Fruit fly (Drosophila melanogaster) whole organism, embryonic: ENCODE measurements around the gene mRpL10.

Source experiments
- CG10462 ChIP-seq: fragments of 200-800 bp; sonication (Bioruptor generic); optimal IDR thresholded peaks from 2 replicates; lab custom pipeline; 2016; ENCODE audit warnings: missing biosample characterization, missing genetic modification characterization
- CG1602 ChIP-seq: fragments of 200-800 bp; sonication (Bioruptor generic); optimal IDR thresholded peaks from 3 replicates; lab custom pipeline; 2016; ENCODE audit warnings: missing biosample characterization, missing genetic modification characterization
- CG9797 ChIP-seq: fragments of 200-800 bp; sonication (Bioruptor generic); optimal IDR thresholded peaks from 3 replicates; lab custom pipeline; 2018; ENCODE audit warnings: missing biosample characterization, mild to moderate bottlenecking, missing genetic modification characterization
- CHES-1-like ChIP-seq: fragments of 200-800 bp; sonication (Bioruptor generic); optimal IDR thresholded peaks from 2 replicates; lab custom pipeline; 2016; ENCODE audit warnings: missing biosample characterization, missing genetic modification characterization
- CrebB ChIP-seq: fragments of 200-800 bp; sonication (Bioruptor generic); optimal IDR thresholded peaks from 3 replicates; lab custom pipeline; 2018; ENCODE audit warnings: missing biosample characterization, mild to moderate bottlenecking, missing genetic modification characterization
- H15 ChIP-seq: fragments of 200-800 bp; sonication (Bioruptor generic); IDR thresholded peaks from 3 replicates; pipeline ENCODE4 v1.3.6; 2022; ENCODE audit warnings: missing biosample characterization, missing genetic modification characterization
- bigmax ChIP-seq: fragments of 200-800 bp; sonication (Bioruptor generic); optimal IDR thresholded peaks from 2 replicates; lab custom pipeline; 2018; ENCODE audit warnings: missing biosample characterization, mild to moderate bottlenecking, missing genetic modification characterization
- chn ChIP-seq: fragments of 200-800 bp; sonication (Bioruptor generic); optimal IDR thresholded peaks from 2 replicates; lab custom pipeline; 2016; ENCODE audit warnings: missing biosample characterization, missing genetic modification characterization
- fu2 ChIP-seq: fragments of 200-800 bp; sonication (Bioruptor generic); optimal IDR thresholded peaks from 2 replicates; lab custom pipeline; 2016; ENCODE audit warnings: missing biosample characterization, missing genetic modification characterization
- knrl ChIP-seq: fragments of 200-800 bp; sonication (Bioruptor generic); IDR thresholded peaks from 3 replicates; pipeline ENCODE4 v1.3.6; 2022; ENCODE audit warnings: missing biosample characterization, missing genetic modification characterization; ENCODE audit not compliant: partially characterized antibody
- pros ChIP-seq: fragments of 200-800 bp; sonication (Bioruptor generic); optimal IDR thresholded peaks from 3 replicates; lab custom pipeline; 2019; ENCODE audit warnings: missing biosample characterization, mild to moderate bottlenecking, missing genetic modification characterization, moderate library complexity

- TF ChIP-seq H15 (GFP tag; lab: Robert Waterston, UW), result no peak
- no peak for TF ChIP-seq bigmax (GFP tag; lab: Kevin White, UChicago)
- no peak for TF ChIP-seq pros
- no peak for TF ChIP-seq chn (GFP tag; lab: Kevin White, UChicago)
- no peak for TF ChIP-seq CG1602 (GFP tag; lab: Kevin White, UChicago)
- no peak for TF ChIP-seq CHES-1-like (GFP tag; lab: Kevin White, UChicago)
- TF ChIP-seq CG10462 (GFP tag; lab: Kevin White, UChicago), result no peak
- no peak for TF ChIP-seq CrebB (tag; lab: Kevin White, UChicago)
- no peak for TF ChIP-seq knrl (GFP tag; lab: Robert Waterston, UW)
- TF ChIP-seq fu2, result no peak
- no peak for TF ChIP-seq CG9797
These were observed 43.9 kb downstream of the mRpL10 start for dm6 chr2L:247432-247831.
